Worm (Caenorhabditis elegans) whole organism, L3 larva: ENCODE data around the gene C08G5.6.

Experiments
- ama-1 ChIP-seq: fragments of 150-350 bp; optimal IDR thresholded peaks from 2 replicates; lab custom pipeline; 2018
- daf-12 ChIP-seq: fragments of 150-350 bp; optimal IDR thresholded peaks from 2 replicates; lab custom pipeline; 2014; ENCODE audit warnings: missing biosample characterization, missing genetic modification reagents, missing genetic modification characterization
- egl-27 ChIP-seq: sonication (generic microtip); optimal IDR thresholded peaks from 4 replicates; lab custom pipeline; 2017; ENCODE audit warnings: missing biosample characterization, missing genetic modification reagents, missing genetic modification characterization
- elt-1 ChIP-seq: fragments of 150-350 bp; optimal IDR thresholded peaks from 2 replicates; lab custom pipeline; 2014; ENCODE audit warnings: missing biosample characterization, missing genetic modification characterization
- mml-1 ChIP-seq: fragments of 150-350 bp; sonication (generic microtip); optimal IDR thresholded peaks from 3 replicates; lab custom pipeline; 2014; ENCODE audit warnings: missing biosample characterization, missing genetic modification characterization
- nfya-1 ChIP-seq: sonication (generic microtip); optimal IDR thresholded peaks from 2 replicates; lab custom pipeline; 2017; ENCODE audit warnings: missing genetic modification characterization, mild to moderate bottlenecking, missing compliant biosample characterization, antibody characterized with exemption, moderate library complexity; ENCODE audit not compliant: insufficient read depth
- nhr-77 ChIP-seq: fragments of 150-350 bp; optimal IDR thresholded peaks from 2 replicates; lab custom pipeline; 2014; ENCODE audit warnings: missing biosample characterization, missing genetic modification characterization
- pqm-1 ChIP-seq: fragments of 150-350 bp; optimal IDR thresholded peaks from 2 replicates; lab custom pipeline; 2017; ENCODE audit warnings: missing biosample characterization, missing genetic modification characterization, inconsistent platforms
- zag-1 ChIP-seq: fragments of 150-350 bp; optimal IDR thresholded peaks from 2 replicates; lab custom pipeline; 2014; ENCODE audit warnings: missing biosample characterization, missing genetic modification characterization

ce11 chrII:770253-770652, at the start of gene C08G5.6:
- no peak for TF ChIP-seq mml-1 (tag; lab: Kevin White, UChicago)
- TF ChIP-seq daf-12 (tag; lab: Kevin White, UChicago), result no peak
- TF ChIP-seq pqm-1 (tag; lab: Kevin White, UChicago), result no peak
- TF ChIP-seq nhr-77 (tag; lab: Kevin White, UChicago), result no peak
- TF ChIP-seq nfya-1 (tag; lab: Kevin White, UChicago), result no peak
- TF ChIP-seq ama-1 (lab: Kevin White, UChicago), result no peak
- TF ChIP-seq zag-1 (tag; lab: Kevin White, UChicago), result no peak
- TF ChIP-seq egl-27, result no peak
- TF ChIP-seq elt-1 (tag; lab: Kevin White, UChicago), result no peak
